Comparison of ENCODE assay signal across 3 worm cellular contexts in genomic region chrIII:563755-564154, ce11.
TF ChIP-seq lines count a peak whose summit lies in the region.

No protein-coding gene starts in this region.

TF ChIP-seq in whole organism, L1 larva, 84 proteins besides CTCF, POLR2A, EP300 and RAD21:
- TF ChIP-seq sox-4 (tag; optimal IDR thresholded peaks at IDR 0.05; lab: Kevin White, UChicago) (no peak), ceh-88 (GFP tag; IDR thresholded peaks at IDR 0.05; lab: Robert Waterston, UW) (no peak), snu-23 (GFP tag; optimal IDR thresholded peaks at IDR 0.05; lab: Kevin White, UChicago) (peak; percentile 23), unc-30 (tag; optimal IDR thresholded peaks at IDR 0.05; lab: Kevin White, UChicago) (no peak), fkh-8 (tag; optimal IDR thresholded peaks at IDR 0.05; lab: Kevin White, UChicago) (no peak), nhr-90 (tag; optimal IDR thresholded peaks at IDR 0.05; lab: Kevin White, UChicago; ENCODE audit: poor library complexity) (peak; percentile 27), efl-1 (optimal IDR thresholded peaks at IDR 0.05; lab: Kevin White, UChicago) (no peak), efl-1 (GFP tag; optimal IDR thresholded peaks at IDR 0.05 in 1 of 2; lab: Kevin White, UChicago) (no peak), fkh-10 (GFP tag; optimal IDR thresholded peaks at IDR 0.05; lab: Kevin White, UChicago) (no peak), efl-3 (GFP tag; optimal IDR thresholded peaks at IDR 0.05; lab: Kevin White, UChicago) (no peak), pax-3 (tag; optimal IDR thresholded peaks at IDR 0.05; lab: Kevin White, UChicago) (no peak), ceh-63 (GFP tag; optimal IDR thresholded peaks at IDR 0.05; lab: Kevin White, UChicago) (no peak), sptf-1 (tag; optimal IDR thresholded peaks at IDR 0.05; lab: Kevin White, UChicago) (no peak), isw-1 (GFP tag; IDR thresholded peaks at IDR 0.05; lab: Robert Waterston, UW) (no peak), blmp-1 (tag; optimal IDR thresholded peaks at IDR 0.05; lab: Kevin White, UChicago) (peak; percentile 86), xbp-1 (tag; optimal IDR thresholded peaks at IDR 0.05; lab: Kevin White, UChicago) (no peak), skn-1 (tag; optimal IDR thresholded peaks at IDR 0.05; lab: Kevin White, UChicago) (no peak), dpl-1 (GFP tag; optimal IDR thresholded peaks at IDR 0.05; lab: Kevin White, UChicago) (peak in 1 of 3 experiments; percentile 5), lsy-2 (tag; optimal IDR thresholded peaks at IDR 0.05; lab: Kevin White, UChicago) (no peak), lin-14 (GFP tag; optimal IDR thresholded peaks at IDR 0.05; lab: Kevin White, UChicago) (peak; percentile 71)

TF ChIP-seq in whole organism, L3 larva, 47 proteins besides CTCF, POLR2A, EP300 and RAD21:
- peak; percentile 53 for TF ChIP-seq pha-4 (tag; optimal IDR thresholded peaks at IDR 0.05; lab: Kevin White, UChicago)
- no peak for TF ChIP-seq ZK546.5 (tag; optimal IDR thresholded peaks at IDR 0.05; lab: Kevin White, UChicago)

TF ChIP-seq in whole organism, L4 larva, 104 proteins besides CTCF, POLR2A, EP300 and RAD21:
- TF ChIP-seq daf-19 (GFP tag; conservative IDR thresholded peaks at IDR 0.05; lab: Robert Waterston, UW) (no peak), hlh-11 (tag; optimal IDR thresholded peaks at IDR 0.05; lab: Kevin White, UChicago) (no peak), dve-1 (tag; optimal IDR thresholded peaks at IDR 0.05; lab: Kevin White, UChicago; ENCODE audit: insufficient read depth) (peak; percentile 34)
